Fruit fly (Drosophila melanogaster) Kc167 (cell line): ENCODE data around the gene CG10035.

Source experiments
- h ChIP-seq: fragments of >200 bp; optimal IDR thresholded peaks from 3 replicates; lab custom pipeline; 2018; ENCODE audit warnings: missing external identifiers
- insv ChIP-seq: fragments of >200 bp; optimal IDR thresholded peaks from 3 replicates; lab custom pipeline; 2018; ENCODE audit warnings: missing external identifiers

DNA sequence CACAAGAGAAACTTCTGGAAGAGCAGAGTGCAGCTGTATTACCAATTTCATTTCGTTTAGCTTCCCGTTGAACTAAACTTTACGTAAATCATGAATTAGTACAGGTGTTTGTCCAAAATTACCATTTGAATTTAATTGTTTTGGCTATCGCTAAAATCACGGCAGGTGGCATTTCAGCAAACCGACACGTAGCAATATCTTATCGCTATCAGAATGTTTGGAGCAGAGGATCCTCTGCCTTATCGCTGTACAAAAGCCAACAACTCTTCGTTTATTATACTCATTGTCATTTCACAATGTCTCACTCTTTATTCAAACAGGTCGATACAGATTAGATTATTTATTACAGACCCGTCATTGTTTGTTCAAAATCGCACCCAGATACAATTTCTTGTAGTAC is 16.6 kb downstream of the CG10035 start:
- TF ChIP-seq h (no peak), insv (lab: Kevin White, UChicago) (no peak)
